Worm (Caenorhabditis elegans): ENCODE results near the gene F55F10.3.

The F55F10.3 gene

DNA sequence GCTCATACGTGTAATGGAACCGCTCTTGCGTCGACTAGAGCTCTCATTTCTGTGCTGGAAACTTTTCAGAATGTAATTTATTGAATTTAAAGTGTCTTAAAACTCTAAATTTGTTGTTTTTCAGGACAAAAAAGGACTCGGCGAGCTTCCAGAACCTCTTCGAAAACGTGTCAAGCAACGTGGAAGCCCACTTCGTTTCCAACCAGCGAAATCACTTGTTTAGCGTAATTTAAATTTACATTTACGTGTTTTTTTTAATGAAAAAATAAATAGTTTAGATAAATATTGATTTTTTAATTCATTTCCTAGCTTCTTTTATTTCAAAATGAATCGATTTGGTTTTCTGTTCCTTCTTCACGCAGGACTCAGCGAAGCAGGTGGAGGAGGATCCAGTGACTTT lies at the start of gene F55F10.3:
F55F10.3 (plus strand) TSS at position 301 of the 400 bp plus-strand sequence.
- no peak for TF ChIP-seq nhr-28 (tag; optimal IDR thresholded peaks at IDR 0.05)
- no peak for TF ChIP-seq sptf-1 (tag; optimal IDR thresholded peaks at IDR 0.05)
- TF ChIP-seq ceh-39 (tag; optimal IDR thresholded peaks at IDR 0.05): no peak
- no peak for TF ChIP-seq snpc-4 (tag; optimal IDR thresholded peaks at IDR 0.05)
- no peak for TF ChIP-seq M03D4.4 (tag; optimal IDR thresholded peaks at IDR 0.05)
- no peak for TF ChIP-seq mab-5 (tag; optimal IDR thresholded peaks at IDR 0.05)
- TF ChIP-seq ztf-11 (tag; optimal IDR thresholded peaks at IDR 0.05): no peak
- no peak for TF ChIP-seq zip-8 (tag; optimal IDR thresholded peaks at IDR 0.05)
- TF ChIP-seq elt-3 (tag; optimal IDR thresholded peaks at IDR 0.05): no peak
- TF ChIP-seq drap-1 (GFP tag; optimal IDR thresholded peaks at IDR 0.05): no peak
- no peak for TF ChIP-seq cnd-1 (tag; optimal IDR thresholded peaks at IDR 0.05)
- TF ChIP-seq nhr-76 (tag; optimal IDR thresholded peaks at IDR 0.05): no peak
- no peak for TF ChIP-seq lsy-2 (tag; optimal IDR thresholded peaks at IDR 0.05)

DNA sequence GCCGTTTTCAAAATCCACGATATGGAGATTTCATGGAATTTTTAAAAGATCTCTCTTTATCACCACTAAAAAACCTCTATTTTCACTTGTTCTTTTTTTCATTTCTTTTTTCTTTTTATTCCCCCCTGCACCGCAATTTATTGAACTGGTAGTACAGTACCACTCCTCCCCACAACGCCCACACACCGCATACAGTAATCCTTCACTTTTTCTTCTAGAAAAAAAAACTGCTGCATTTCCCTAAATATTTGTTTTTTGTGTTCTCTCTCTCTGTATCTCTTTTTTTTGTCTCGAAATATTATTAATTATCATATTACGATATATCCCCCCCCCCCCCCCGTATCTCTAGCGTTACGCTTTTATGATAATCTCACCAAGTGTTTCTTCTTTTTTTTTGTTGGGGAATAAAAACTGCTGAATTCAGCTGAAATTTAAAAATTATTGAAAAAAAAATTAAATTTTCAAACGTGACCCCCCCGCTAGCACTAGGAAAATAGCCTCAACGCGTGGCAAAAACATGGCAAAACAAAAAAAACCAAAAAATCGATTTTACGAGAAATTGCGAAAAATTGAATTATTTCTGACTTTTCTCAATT lies 42.8 kb upstream of the F55F10.3 start, which contains the start of gene Y24D9B.1:
Y24D9B.1 (plus strand) TSS at position 546 of the 596 bp plus-strand sequence.
- TF ChIP-seq lin-13 (tag; optimal IDR thresholded peaks at IDR 0.05) (no peak), nhr-28 (tag; optimal IDR thresholded peaks at IDR 0.05) (no peak), lin-32 (GFP tag; optimal IDR thresholded peaks at IDR 0.05) (no peak), tbx-8 (GFP tag; optimal IDR thresholded peaks at IDR 0.05) (no peak), hlh-1 (tag; optimal IDR thresholded peaks at IDR 0.05) (no peak), pha-4 (tag; optimal IDR thresholded peaks at IDR 0.05) (no peak), ceh-43 (GFP tag; optimal IDR thresholded peaks at IDR 0.05) (no peak)

DNA sequence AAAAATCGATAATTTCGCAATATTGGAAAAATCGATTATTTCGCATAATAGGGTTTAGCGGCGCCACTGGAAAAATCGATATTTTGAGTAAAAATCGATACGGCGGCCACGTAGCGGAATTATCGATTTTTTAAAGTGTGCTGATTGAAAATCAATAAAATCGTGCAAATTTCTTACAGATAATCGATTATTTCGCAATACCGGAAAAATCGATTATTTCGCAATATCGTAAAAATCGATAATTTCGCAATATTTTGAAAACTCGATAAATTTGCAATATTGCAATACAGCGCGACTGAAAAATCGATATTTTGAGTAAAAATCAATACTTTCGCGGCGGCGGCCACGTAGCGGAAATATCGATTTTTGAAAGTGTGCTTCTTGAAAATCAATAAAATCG lies 42.1 kb upstream of the F55F10.3 start:
- TF ChIP-seq hlh-1 (tag; optimal IDR thresholded peaks at IDR 0.05): no peak
- TF ChIP-seq cnd-1 (tag; optimal IDR thresholded peaks at IDR 0.05): no peak
- TF ChIP-seq ceh-43 (GFP tag; optimal IDR thresholded peaks at IDR 0.05): no peak
- no peak for TF ChIP-seq sem-2 (GFP tag; optimal IDR thresholded peaks at IDR 0.05)
- TF ChIP-seq nhr-12 (tag; optimal IDR thresholded peaks at IDR 0.05): no peak
- no peak for TF ChIP-seq ceh-39 (tag; optimal IDR thresholded peaks at IDR 0.05)
- no peak for TF ChIP-seq ceh-83 (GFP tag; optimal IDR thresholded peaks at IDR 0.05)
- no peak for TF ChIP-seq unc-39 (tag; optimal IDR thresholded peaks at IDR 0.05)
- no peak for TF ChIP-seq pha-4 (tag; optimal IDR thresholded peaks at IDR 0.05)
- TF ChIP-seq mab-5 (tag; optimal IDR thresholded peaks at IDR 0.05): no peak
- TF ChIP-seq lin-32 (GFP tag; optimal IDR thresholded peaks at IDR 0.05): no peak
- TF ChIP-seq flh-1 (GFP tag; optimal IDR thresholded peaks at IDR 0.05): no peak

DNA sequence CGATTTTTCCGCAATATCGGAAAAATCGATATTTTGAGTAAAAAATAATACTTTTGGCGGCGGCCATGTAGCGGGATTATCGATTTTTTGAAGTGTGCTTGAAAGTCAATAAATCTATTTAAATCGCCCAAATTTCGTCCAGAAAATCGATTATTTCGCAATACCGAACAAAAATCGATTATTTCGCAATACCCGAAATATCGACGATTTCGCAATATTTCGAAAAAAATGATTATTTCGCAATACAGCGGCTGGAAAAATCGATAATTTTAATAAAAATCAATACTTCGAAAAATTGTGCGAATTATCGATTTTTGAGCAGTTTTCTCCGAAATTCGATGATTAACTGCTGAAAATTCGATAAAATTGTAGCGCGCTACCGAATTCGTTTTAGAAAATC lies 41.7 kb upstream of the F55F10.3 start:
- TF ChIP-seq blmp-1 (tag; optimal IDR thresholded peaks at IDR 0.05) (no peak), nhr-237 (tag; optimal IDR thresholded peaks at IDR 0.05) (no peak), flh-1 (GFP tag; optimal IDR thresholded peaks at IDR 0.05) (no peak), zip-8 (tag; optimal IDR thresholded peaks at IDR 0.05) (no peak), ham-2 (GFP tag; optimal IDR thresholded peaks at IDR 0.05) (no peak), nhr-2 (tag; optimal IDR thresholded peaks at IDR 0.05) (no peak), nhr-28 (tag; optimal IDR thresholded peaks at IDR 0.05) (no peak), elt-3 (tag; optimal IDR thresholded peaks at IDR 0.05) (no peak), unc-39 (tag; optimal IDR thresholded peaks at IDR 0.05) (no peak)

DNA sequence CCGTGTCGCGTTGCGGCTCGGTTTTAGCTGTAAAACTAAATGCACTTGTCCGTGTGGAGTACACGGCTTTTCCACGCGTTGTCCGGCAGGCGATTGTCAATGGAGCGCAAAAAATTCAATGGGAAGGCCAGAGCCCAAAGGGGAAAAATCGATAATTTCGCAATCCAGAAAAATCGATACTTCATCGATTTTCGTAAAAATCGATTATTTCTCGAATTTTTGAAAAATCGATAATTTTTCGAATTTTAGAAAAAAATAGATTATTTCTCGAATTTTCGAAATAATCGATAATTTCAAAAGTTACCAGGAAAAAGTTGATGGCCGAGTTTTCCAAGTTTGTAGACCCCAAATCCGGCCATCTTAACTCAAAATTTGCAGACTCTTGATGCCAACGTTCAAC lies 40.3 kb upstream of the F55F10.3 start:
- TF ChIP-seq ceh-43 (GFP tag; optimal IDR thresholded peaks at IDR 0.05) (no peak), mls-2 (tag; optimal IDR thresholded peaks at IDR 0.05) (no peak), tbx-8 (GFP tag; optimal IDR thresholded peaks at IDR 0.05) (no peak), nhr-28 (tag; optimal IDR thresholded peaks at IDR 0.05) (no peak), unc-39 (tag; optimal IDR thresholded peaks at IDR 0.05) (no peak), elt-3 (tag; optimal IDR thresholded peaks at IDR 0.05) (no peak)

DNA sequence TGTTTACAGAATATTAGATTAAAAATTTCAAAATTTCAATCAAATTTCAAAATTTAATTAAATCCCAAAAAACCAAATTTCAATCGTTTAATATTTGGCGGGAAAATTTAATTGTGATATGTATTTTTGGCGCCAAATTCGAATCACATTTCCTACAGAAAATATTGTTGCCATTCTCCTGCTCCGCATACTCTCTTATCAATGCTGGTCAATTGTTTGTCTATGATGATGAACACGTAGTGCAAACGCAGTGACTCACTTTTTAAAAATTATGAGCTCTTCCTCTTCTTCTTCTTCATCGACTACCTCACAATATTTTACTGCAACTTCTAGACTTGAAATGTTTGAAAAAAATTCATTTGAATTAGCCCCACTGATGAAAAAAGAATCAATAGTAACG lies 33.3 kb upstream of the F55F10.3 start, which contains the start of gene trpl-2:
trpl-2 (plus strand) TSS at position 210 of the 400 bp plus-strand sequence.
- TF ChIP-seq nhr-76 (tag; optimal IDR thresholded peaks at IDR 0.05) (no peak), mep-1 (tag; optimal IDR thresholded peaks at IDR 0.05) (no peak), nhr-2 (tag; optimal IDR thresholded peaks at IDR 0.05) (no peak), elt-1 (tag; optimal IDR thresholded peaks at IDR 0.05; ENCODE audit: borderline replicate concordance, insufficient read depth) (no peak), sptf-1 (tag; optimal IDR thresholded peaks at IDR 0.05) (no peak), cnd-1 (tag; optimal IDR thresholded peaks at IDR 0.05) (no peak), unc-62 (GFP tag; optimal IDR thresholded peaks at IDR 0.05) (no peak), lsy-2 (tag; optimal IDR thresholded peaks at IDR 0.05) (no peak), ztf-11 (tag; optimal IDR thresholded peaks at IDR 0.05) (no peak), sem-2 (GFP tag; optimal IDR thresholded peaks at IDR 0.05) (no peak)

Data from whole organism, mixed stage, embryonic.